Worm (Caenorhabditis elegans) whole organism, L4/young adult: Measurements from ENCODE around the gene C12D5.10.

Source experiments
- W03F9.2 ChIP-seq: fragments of 150-350 bp; optimal IDR thresholded peaks from 2 replicates; lab custom pipeline; 2014; ENCODE audit warnings: missing biosample characterization, missing genetic modification characterization
- dao-5 ChIP-seq: sonication (generic microtip); optimal IDR thresholded peaks from 2 replicates; lab custom pipeline; 2016; ENCODE audit warnings: missing genotype, missing genetic modification characterization, moderate library complexity, missing compliant biosample characterization
- him-1 ChIP-seq: sonication (generic microtip); optimal IDR thresholded peaks from 2 replicates; lab custom pipeline; 2016; ENCODE audit warnings: missing genotype, missing genetic modification reagents, missing genetic modification characterization, missing compliant biosample characterization

DNA sequence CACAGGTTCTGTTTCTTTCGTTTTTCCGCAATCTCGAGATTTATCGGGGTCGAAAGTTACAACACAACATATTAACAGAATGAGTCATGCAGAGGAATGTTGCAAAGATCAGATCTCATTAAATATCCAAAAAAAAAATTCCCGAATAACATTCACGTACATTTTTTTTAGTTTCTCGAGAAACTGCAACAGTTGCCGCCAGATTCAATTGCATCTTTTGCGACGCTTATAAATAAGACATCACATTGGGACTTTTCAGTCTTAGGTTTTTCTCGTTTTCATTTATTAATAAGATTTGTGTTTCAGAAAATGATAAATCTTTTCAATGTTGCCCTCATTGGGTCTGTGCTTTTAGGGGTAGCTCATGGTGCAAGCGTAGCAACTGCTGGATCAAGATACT is 20.4 kb upstream of the C12D5.10 start, which contains the start of gene ZK105.1:
- TF ChIP-seq him-1 (tag; lab: Kevin White, UChicago): no peak
- no peak for TF ChIP-seq W03F9.2
- no peak for TF ChIP-seq dao-5 (tag; lab: Kevin White, UChicago)
